Fruit fly (Drosophila melanogaster): ENCODE data around the gene Ror.

dm6 chr2L:10226213-10226723 is 25.4 kb upstream of the Ror start:
- TF ChIP-seq EcR (GFP tag; optimal IDR thresholded peaks at IDR 0.05) (no peak), psq (optimal IDR thresholded peaks at IDR 0.05) (no peak), CG8478 (optimal IDR thresholded peaks at IDR 0.05) (no peak)

Measured in whole organism.